Worm (Caenorhabditis elegans): ENCODE measurements around the gene F53C3.4.

F53C3.4 gene

DNA sequence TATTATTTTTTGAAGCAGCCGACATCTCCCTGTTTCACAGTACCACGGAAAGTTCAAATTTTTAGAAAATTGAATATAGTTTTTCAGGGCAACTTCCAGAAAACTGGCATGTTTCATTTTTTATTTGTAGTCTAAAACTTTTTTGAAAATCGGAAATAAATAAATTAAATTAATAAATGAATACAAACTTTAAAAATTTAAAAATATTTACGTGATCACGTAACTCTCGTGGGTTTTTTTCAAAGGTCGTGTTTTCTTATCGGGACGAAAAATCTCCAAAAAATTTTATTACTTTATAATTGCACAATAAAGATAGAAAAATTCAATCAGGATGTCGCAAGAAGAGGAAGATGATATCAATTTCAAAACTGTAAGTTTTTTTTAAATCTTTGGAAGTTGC lies 10.5 kb downstream of the F53C3.4 start, which contains the start of gene F53C3.1:
TSS of gene F53C3.1 (plus strand) at position 301 of the 400 bp plus-strand sequence.
- TF ChIP-seq lim-7 (GFP tag; IDR thresholded peaks at IDR 0.05) (no peak), ztf-7 (tag; optimal IDR thresholded peaks at IDR 0.05) (no peak), nhr-6 (tag; optimal IDR thresholded peaks at IDR 0.05) (no peak), zfp-3 (GFP tag; conservative IDR thresholded peaks at IDR 0.05) (no peak), daf-12 (tag; optimal IDR thresholded peaks at IDR 0.05) (no peak), aly-2 (tag; optimal IDR thresholded peaks at IDR 0.05) (no peak), ceh-82 (tag; optimal IDR thresholded peaks at IDR 0.05) (no peak), F44E2.7 (GFP tag; IDR thresholded peaks at IDR 0.05) (no peak), ceh-28 (tag; optimal IDR thresholded peaks at IDR 0.05) (no peak), nhr-25 (tag; optimal IDR thresholded peaks at IDR 0.05; ENCODE audit: borderline replicate concordance, insufficient read depth) (no peak)

DNA sequence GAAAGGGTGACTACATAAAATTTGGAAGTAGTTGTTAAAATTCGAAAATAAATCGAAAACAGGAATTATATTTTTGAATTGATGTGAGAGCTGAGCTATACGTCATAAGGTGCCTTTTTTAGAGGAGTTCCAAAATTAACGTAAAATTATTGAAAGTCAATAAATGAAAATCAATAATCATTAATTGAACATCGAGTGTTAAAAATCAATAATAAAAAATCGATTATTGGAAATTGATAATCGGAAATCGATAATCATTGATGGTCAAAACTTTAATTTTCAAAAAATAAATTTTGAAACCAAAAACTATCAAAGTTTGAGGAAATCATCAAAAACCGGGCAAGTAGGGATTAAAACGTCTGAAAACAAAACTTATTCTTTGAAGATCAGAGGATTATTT lies 12.5 kb downstream of the F53C3.4 start:
- TF ChIP-seq ceh-28 (tag; optimal IDR thresholded peaks at IDR 0.05) (peak; percentile 79), lin-13 (GFP tag; optimal IDR thresholded peaks at IDR 0.05) (no peak), hif-1 (tag; optimal IDR thresholded peaks at IDR 0.05) (no peak), lim-7 (GFP tag; IDR thresholded peaks at IDR 0.05) (no peak)

DNA sequence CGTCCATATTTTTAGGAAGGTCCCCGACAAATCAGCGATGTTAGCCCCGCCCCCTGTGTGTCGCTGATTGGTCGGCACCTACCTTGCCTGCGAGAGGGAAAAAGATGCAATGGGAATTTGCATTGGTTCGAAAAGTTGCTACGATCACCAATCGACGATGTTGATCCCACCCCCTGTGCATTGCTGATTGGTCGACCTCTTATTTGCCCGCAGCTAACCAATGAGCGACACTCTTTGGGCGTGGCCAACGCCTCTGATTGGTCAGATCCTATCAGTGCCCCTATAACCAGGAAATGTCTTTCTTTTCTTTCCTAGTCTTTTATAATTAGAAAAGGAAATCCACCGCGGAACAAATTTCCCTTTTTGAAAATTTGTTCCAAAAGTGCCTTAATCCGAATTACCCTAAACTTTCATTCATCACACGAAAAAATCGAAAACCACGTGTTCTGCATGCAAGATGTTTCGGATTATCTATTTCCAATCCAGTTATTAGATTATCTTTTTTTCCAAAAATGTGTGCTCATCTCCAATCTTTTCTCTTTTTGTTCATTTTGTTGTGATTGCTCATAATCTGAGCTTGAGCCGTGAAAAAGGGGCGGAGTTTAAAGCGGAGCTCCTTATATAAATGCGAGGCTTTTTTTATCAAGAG lies 16.9 kb downstream of the F53C3.4 start:
- TF ChIP-seq hif-1 (tag; optimal IDR thresholded peaks at IDR 0.05) (no peak), hlh-11 (tag; optimal IDR thresholded peaks at IDR 0.05) (no peak), nhr-102 (tag; optimal IDR thresholded peaks at IDR 0.05) (no peak), unc-62 (GFP tag; optimal IDR thresholded peaks at IDR 0.05 in 1 of 2) (peak in 1 of 2 experiments; percentile 6), unc-62 (tag; optimal IDR thresholded peaks at IDR 0.05) (no peak), dmd-8 (GFP tag; IDR thresholded peaks at IDR 0.05) (no peak), mxl-2 (GFP tag; conservative IDR thresholded peaks at IDR 0.05) (no peak), egl-43 (GFP tag; IDR thresholded peaks at IDR 0.05) (no peak), lin-38 (GFP tag; IDR thresholded peaks at IDR 0.05) (no peak), tra-1 (GFP tag; IDR thresholded peaks at IDR 0.05) (0 out of 2 replicates have a peak, but pooled peaks have one; percentile 7), ama-1 (optimal IDR thresholded peaks at IDR 0.05) (no peak), aha-1 (tag) (peak; percentile 66)

DNA sequence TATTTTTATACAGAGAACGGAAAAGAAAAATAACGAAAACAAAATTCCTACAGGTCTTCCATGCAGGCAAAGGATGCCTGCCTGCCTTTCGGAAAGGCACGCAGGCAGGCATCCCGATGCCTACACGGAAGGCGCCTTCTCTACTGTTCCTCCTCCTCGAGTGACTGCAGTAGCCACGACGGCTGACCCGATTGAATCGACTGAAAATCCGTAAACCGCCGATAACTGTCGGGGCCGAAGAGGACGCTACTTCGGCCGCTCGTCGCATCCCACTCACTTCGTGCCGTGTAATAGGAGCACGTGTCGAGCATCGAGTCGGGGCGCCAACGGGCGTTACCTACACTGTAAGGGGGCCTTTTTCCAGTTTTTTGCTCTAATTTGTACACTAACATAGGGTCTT lies 19.4 kb downstream of the F53C3.4 start:
- TF ChIP-seq dmd-8 (GFP tag; IDR thresholded peaks at IDR 0.05) = no peak
- TF ChIP-seq set-16 (GFP tag; IDR thresholded peaks at IDR 0.05) = peak; percentile 61; the same call in 1 of the 2 replicates

DNA sequence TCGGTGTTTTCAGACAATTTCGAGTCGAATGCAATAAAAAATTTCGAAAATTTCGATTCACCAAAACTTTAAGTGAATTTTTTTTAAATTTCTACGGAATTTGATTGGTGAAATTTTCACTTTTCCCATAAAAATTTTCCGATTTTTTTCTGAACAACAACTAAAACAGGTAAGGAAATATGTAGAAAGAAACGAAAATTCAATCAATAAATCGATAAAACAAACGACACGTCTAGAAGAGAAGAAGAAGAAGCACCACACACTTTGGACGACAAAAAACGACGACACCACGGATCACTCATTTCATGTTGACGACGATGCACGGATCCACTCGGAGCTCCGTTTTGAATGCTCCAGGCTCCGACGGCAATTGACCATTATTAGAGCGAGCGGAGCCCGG lies 21.5 kb downstream of the F53C3.4 start:
- TF ChIP-seq zfp-3 (GFP tag; conservative IDR thresholded peaks at IDR 0.05) (no peak), ceh-28 (tag; optimal IDR thresholded peaks at IDR 0.05) (peak; percentile 80), saeg-2 (GFP tag; IDR thresholded peaks at IDR 0.05) (no peak)

DNA sequence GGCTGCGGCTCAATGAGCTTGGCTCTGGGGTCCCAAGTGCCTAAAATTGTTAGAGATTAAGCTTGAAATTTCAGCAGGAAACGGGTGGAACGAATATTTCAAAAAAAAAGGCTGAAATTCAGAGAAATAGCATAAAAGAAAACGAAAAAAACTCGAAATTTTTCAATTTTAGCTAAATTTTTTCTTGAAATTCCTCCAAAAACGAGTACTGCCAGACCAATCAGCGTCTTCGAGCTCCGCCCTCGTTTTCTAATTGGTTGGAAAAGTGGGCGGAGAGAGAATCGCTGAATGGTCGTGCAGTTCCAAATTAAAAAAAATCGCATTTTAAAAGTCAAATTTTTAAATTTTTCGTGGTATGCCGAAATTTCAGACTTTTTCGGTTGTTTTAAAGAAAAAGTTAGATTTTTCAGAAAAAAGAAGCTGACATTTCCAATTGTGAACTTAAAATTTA lies 26.8 kb downstream of the F53C3.4 start, which contains the start of gene plpp-1.1:
TSS of gene plpp-1.1 (minus strand) at position 51 of the 451 bp plus-strand sequence.
- TF ChIP-seq unc-62 (GFP tag; optimal IDR thresholded peaks at IDR 0.05 in 1 of 2) (no peak), unc-62 (tag; optimal IDR thresholded peaks at IDR 0.05) (no peak), aha-1 (tag) (peak; percentile 12), jun-1 (tag; optimal IDR thresholded peaks at IDR 0.05) (no peak), lin-15B (tag; optimal IDR thresholded peaks at IDR 0.05) (no peak), ces-1 (GFP tag; optimal IDR thresholded peaks at IDR 0.05) (no peak)

DNA sequence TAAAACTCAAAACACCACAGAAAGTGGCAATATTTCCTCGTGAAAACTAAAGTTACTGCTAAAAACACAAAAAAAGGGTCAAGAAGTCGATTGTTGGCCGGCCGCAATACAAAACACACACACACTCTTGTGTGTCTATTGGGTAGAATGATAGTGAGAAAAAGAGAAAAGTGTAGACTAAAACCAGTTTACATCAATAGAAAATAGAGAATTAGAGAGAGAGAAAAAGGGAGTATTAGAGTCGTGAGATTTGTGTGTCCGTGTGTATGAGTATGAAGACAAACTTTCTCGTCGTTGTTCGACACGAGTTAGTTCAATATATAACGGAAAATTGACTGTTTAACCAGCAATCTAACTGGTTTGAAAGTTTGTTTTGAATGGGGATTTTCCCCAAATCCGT lies 28.2 kb downstream of the F53C3.4 start:
- no peak for TF ChIP-seq daf-19 (GFP tag; conservative IDR thresholded peaks at IDR 0.05)
- TF ChIP-seq zag-1 (tag; optimal IDR thresholded peaks at IDR 0.05) = no peak
- TF ChIP-seq tra-1 (GFP tag; IDR thresholded peaks at IDR 0.05) = no peak
- TF ChIP-seq lsy-2 (tag; optimal IDR thresholded peaks at IDR 0.05) = peak in 1 of 2 experiments; percentile 32
- no peak for TF ChIP-seq jun-1 (tag; optimal IDR thresholded peaks at IDR 0.05)
- TF ChIP-seq skn-1 (tag; optimal IDR thresholded peaks at IDR 0.05) = no peak
- TF ChIP-seq lim-7 (GFP tag; IDR thresholded peaks at IDR 0.05) = no peak
- peak; percentile 11 for TF ChIP-seq nhr-11 (tag; optimal IDR thresholded peaks at IDR 0.05)
- TF ChIP-seq nhr-77 (tag; optimal IDR thresholded peaks at IDR 0.05) = peak; percentile 2
- no peak for TF ChIP-seq egl-27 (tag; optimal IDR thresholded peaks at IDR 0.05)
- no peak for TF ChIP-seq ztf-7 (tag; optimal IDR thresholded peaks at IDR 0.05)
- no peak for TF ChIP-seq aha-1 (tag)
- TF ChIP-seq hlh-11 (tag; optimal IDR thresholded peaks at IDR 0.05) = peak; percentile 23
- TF ChIP-seq ceh-20 (GFP tag; IDR thresholded peaks at IDR 0.05) = no peak
- TF ChIP-seq spr-3 (GFP tag; optimal IDR thresholded peaks at IDR 0.05) = no peak
- TF ChIP-seq lin-15B (tag; optimal IDR thresholded peaks at IDR 0.05) = no peak
- TF ChIP-seq mxl-3 (GFP tag; optimal IDR thresholded peaks at IDR 0.05) = no peak
- TF ChIP-seq nhr-25 (tag; optimal IDR thresholded peaks at IDR 0.05; ENCODE audit: borderline replicate concordance, insufficient read depth) = no peak

Data from whole organism, L4 larva.